Worm (Caenorhabditis elegans): ENCODE data around the gene rcan-1.

The rcan-1 gene

ce11 chrIII:5718385-5718784 is 34.5 kb upstream of the rcan-1 start:
- TF ChIP-seq lin-35 (GFP tag; optimal IDR thresholded peaks at IDR 0.05) (no peak), unc-98 (GFP tag; IDR thresholded peaks at IDR 0.05) (no peak), nhr-237 (tag; optimal IDR thresholded peaks at IDR 0.05) (no peak)

- TF ChIP-seq efl-1 (optimal IDR thresholded peaks at IDR 0.05) = no peak
- no peak for TF ChIP-seq efl-1 (GFP tag; optimal IDR thresholded peaks at IDR 0.05 in 1 of 2)
- TF ChIP-seq ceh-8 (GFP tag; optimal IDR thresholded peaks at IDR 0.05) = no peak
- no peak for TF ChIP-seq fkh-4 (tag; optimal IDR thresholded peaks at IDR 0.05; ENCODE audit: borderline replicate concordance)
- TF ChIP-seq unc-130 (tag; optimal IDR thresholded peaks at IDR 0.05) = no peak
- no peak for TF ChIP-seq C16A3.4 (tag; optimal IDR thresholded peaks at IDR 0.05)
- no peak for TF ChIP-seq grh-1 (GFP tag; IDR thresholded peaks at IDR 0.05)
- no peak for TF ChIP-seq ces-1 (GFP tag; optimal IDR thresholded peaks at IDR 0.05)
- no peak for TF ChIP-seq irx-1 (tag; optimal IDR thresholded peaks at IDR 0.05)
- no peak for TF ChIP-seq snpc-4 (tag; optimal IDR thresholded peaks at IDR 0.05)
- no peak for TF ChIP-seq ceh-82 (tag; optimal IDR thresholded peaks at IDR 0.05)
- no peak for TF ChIP-seq ceh-63 (GFP tag; optimal IDR thresholded peaks at IDR 0.05)
- TF ChIP-seq lir-3 (tag; optimal IDR thresholded peaks at IDR 0.05; ENCODE audit: poor library complexity) = no peak
- TF ChIP-seq mep-1 (tag; optimal IDR thresholded peaks at IDR 0.05) = no peak
- TF ChIP-seq lin-15B (tag; optimal IDR thresholded peaks at IDR 0.05) = no peak
- no peak for TF ChIP-seq nhr-47 (tag; optimal IDR thresholded peaks at IDR 0.05)
- no peak for TF ChIP-seq unc-86 (tag; optimal IDR thresholded peaks at IDR 0.05)
- TF ChIP-seq alr-1 (tag; optimal IDR thresholded peaks at IDR 0.05; ENCODE audit: borderline replicate concordance) = no peak
- TF ChIP-seq nhr-77 (tag; optimal IDR thresholded peaks at IDR 0.05) = no peak
These were observed 33.4 kb upstream of the rcan-1 start for ce11 chrIII:5717173-5717748.

- TF ChIP-seq ceh-82 (tag; optimal IDR thresholded peaks at IDR 0.05) = peak; percentile 7 to 87 (median 68)
- no peak for TF ChIP-seq ceh-63 (GFP tag; optimal IDR thresholded peaks at IDR 0.05)
- no peak for TF ChIP-seq lin-39 (tag; optimal IDR thresholded peaks at IDR 0.05)
- TF ChIP-seq jun-1 (tag; optimal IDR thresholded peaks at IDR 0.05) = peak; percentile 18
- no peak for TF ChIP-seq grh-1 (GFP tag; IDR thresholded peaks at IDR 0.05)
- peak in 1 of 6 experiments; percentile 44 for TF ChIP-seq elt-3 (tag; optimal IDR thresholded peaks at IDR 0.05)
- TF ChIP-seq egl-27 (tag; optimal IDR thresholded peaks at IDR 0.05) = no peak
- no peak for TF ChIP-seq zag-1 (tag; optimal IDR thresholded peaks at IDR 0.05)
- TF ChIP-seq nhr-71 (tag; optimal IDR thresholded peaks at IDR 0.05) = peak; percentile 58
- TF ChIP-seq F16B12.6 (tag; optimal IDR thresholded peaks at IDR 0.05) = no peak
- no peak for TF ChIP-seq egl-13 (tag; optimal IDR thresholded peaks at IDR 0.05)
- TF ChIP-seq hlh-4 (tag; optimal IDR thresholded peaks at IDR 0.05) = no peak
- TF ChIP-seq C16A3.4 (tag; optimal IDR thresholded peaks at IDR 0.05) = peak; percentile 57
- peak; percentile 40 for TF ChIP-seq nhr-47 (tag; optimal IDR thresholded peaks at IDR 0.05)
- peak; percentile 68 to 83 for TF ChIP-seq efl-1 (optimal IDR thresholded peaks at IDR 0.05)
- peak; percentile 30 to 96 for TF ChIP-seq efl-1 (GFP tag; optimal IDR thresholded peaks at IDR 0.05 in 1 of 2)
- peak; percentile 36 for TF ChIP-seq xbp-1 (tag; optimal IDR thresholded peaks at IDR 0.05)
- peak; percentile 5 for TF ChIP-seq nhr-20 (tag; optimal IDR thresholded peaks at IDR 0.05)
- TF ChIP-seq unc-130 (tag; optimal IDR thresholded peaks at IDR 0.05) = no peak
- TF ChIP-seq pqm-1 (tag; optimal IDR thresholded peaks at IDR 0.05) = no peak
- no peak for TF ChIP-seq hpl-2 (GFP tag; optimal IDR thresholded peaks at IDR 0.05)
- no peak for TF ChIP-seq unc-98 (GFP tag; IDR thresholded peaks at IDR 0.05)
- peak; percentile 52 for TF ChIP-seq blmp-1 (tag; optimal IDR thresholded peaks at IDR 0.05)
- peak; percentile 24 for TF ChIP-seq lin-15B (tag; optimal IDR thresholded peaks at IDR 0.05)
- TF ChIP-seq sox-4 (tag; optimal IDR thresholded peaks at IDR 0.05) = no peak
- TF ChIP-seq unc-30 (tag; optimal IDR thresholded peaks at IDR 0.05) = no peak
- TF ChIP-seq pax-3 (tag; optimal IDR thresholded peaks at IDR 0.05) = no peak
- no peak for TF ChIP-seq mef-2 (tag; optimal IDR thresholded peaks at IDR 0.05)
- TF ChIP-seq ets-5 (GFP tag; IDR thresholded peaks at IDR 0.05) = no peak
- TF ChIP-seq lir-3 (tag; optimal IDR thresholded peaks at IDR 0.05; ENCODE audit: poor library complexity) = no peak
- TF ChIP-seq nhr-12 (tag; optimal IDR thresholded peaks at IDR 0.05) = no peak
- TF ChIP-seq swsn-7 (tag; optimal IDR thresholded peaks at IDR 0.05) = peak; percentile 56
- no peak for TF ChIP-seq nhr-28 (tag; optimal IDR thresholded peaks at IDR 0.05)
- TF ChIP-seq pag-3 (tag; optimal IDR thresholded peaks at IDR 0.05; ENCODE audit: borderline replicate concordance, insufficient read depth) = no peak
- TF ChIP-seq C34B4.2 (tag; optimal IDR thresholded peaks at IDR 0.05) = no peak
- peak; percentile 50 to 84 for TF ChIP-seq lsy-2 (tag; optimal IDR thresholded peaks at IDR 0.05)
- no peak for TF ChIP-seq sup-37 (GFP tag; optimal IDR thresholded peaks at IDR 0.05)
- TF ChIP-seq ces-1 (GFP tag; optimal IDR thresholded peaks at IDR 0.05) = no peak
These were observed 31.6 kb upstream of the rcan-1 start for ce11 chrIII:5715467-5715866.

Data from whole organism, L1 larva.